Fruit fly (Drosophila melanogaster): ENCODE measurements around the gene CG17928.

The CG17928 gene

dm6 chr2L:16761891-16762290 is 29.5 kb upstream of the CG17928 start:
- TF ChIP-seq net (GFP tag; optimal IDR thresholded peaks at IDR 0.05) (no peak), svp (GFP tag) (peak; percentile 49), ss (GFP tag; optimal IDR thresholded peaks at IDR 0.05) (no peak), eg (GFP tag; IDR thresholded peaks at IDR 0.05) (0 out of 3 replicates have a peak, but pooled peaks have one; percentile 12), CG15336 (GFP tag; IDR thresholded peaks at IDR 0.05) (no peak)

- TF ChIP-seq Hr4 (GFP tag; optimal IDR thresholded peaks at IDR 0.05), result no peak
- no peak for TF ChIP-seq acj6 (GFP tag; optimal IDR thresholded peaks at IDR 0.05)
Observed at dm6 chr2L:16764480-16764879, 26.9 kb upstream of the CG17928 start.

- no peak for TF ChIP-seq CG6854 (GFP tag; optimal IDR thresholded peaks at IDR 0.05)
- no peak for TF ChIP-seq CG10669 (GFP tag; optimal IDR thresholded peaks at IDR 0.05)
Observed at dm6 chr2L:16766070-16766752, 25.2 kb upstream of the CG17928 start, which contains the start of gene Mhc. Mhc (plus strand) TSS chr2L:16766566.

dm6 chr2L:16787548-16787947 is 3.8 kb upstream of the CG17928 start:
- TF ChIP-seq Sox14 (GFP tag; optimal IDR thresholded peaks at IDR 0.05) (no peak), CG8119 (GFP tag; IDR thresholded peaks at IDR 0.05) (no peak), OdsH (GFP tag; optimal IDR thresholded peaks at IDR 0.05) (no peak), Smox (GFP tag; optimal IDR thresholded peaks at IDR 0.05) (no peak), Hr39 (GFP tag; optimal IDR thresholded peaks at IDR 0.05) (no peak), CG4318 (GFP tag; optimal IDR thresholded peaks at IDR 0.05) (no peak), Hr4 (GFP tag; optimal IDR thresholded peaks at IDR 0.05) (no peak), CG6163 (GFP tag; IDR thresholded peaks at IDR 0.05) (no peak), Met (GFP tag; optimal IDR thresholded peaks at IDR 0.05) (no peak), CG10631 (GFP tag; optimal IDR thresholded peaks at IDR 0.05) (no peak), Lpt (GFP tag; optimal IDR thresholded peaks at IDR 0.05) (no peak), CG11762 (GFP tag; optimal IDR thresholded peaks at IDR 0.05; ENCODE audit: insufficient read depth) (no peak), CG16779 (tag; optimal IDR thresholded peaks at IDR 0.05) (no peak), eg (GFP tag; IDR thresholded peaks at IDR 0.05) (no peak), fd59A (GFP tag; optimal IDR thresholded peaks at IDR 0.05) (no peak), fkh (GFP tag; optimal IDR thresholded peaks at IDR 0.05) (no peak)

DNA sequence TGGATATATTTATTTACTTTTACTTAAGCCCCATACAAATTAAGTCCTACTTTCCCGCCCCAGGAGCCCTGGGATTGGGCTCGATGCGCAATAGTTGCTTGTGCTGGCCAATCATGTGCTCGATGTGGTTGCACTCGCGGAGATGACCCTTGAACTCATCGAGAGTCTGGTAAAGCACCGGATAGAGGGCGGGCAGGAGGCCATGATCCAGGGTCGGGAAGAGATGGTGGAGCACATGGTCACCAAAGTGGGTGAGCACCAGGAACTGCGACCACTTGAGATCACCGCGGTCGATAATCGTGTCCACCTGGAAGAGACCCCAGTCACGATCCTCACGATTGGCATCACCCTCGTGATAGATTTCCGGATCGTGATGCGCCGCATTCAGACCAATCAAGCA is 2.5 kb upstream of the CG17928 start:
- TF ChIP-seq dac (GFP tag; optimal IDR thresholded peaks at IDR 0.05) (no peak), svp (GFP tag) (peak; percentile 53)

dm6 chr2L:16789880-16790279 is 1.5 kb upstream of the CG17928 start:
- TF ChIP-seq Hr4 (GFP tag; optimal IDR thresholded peaks at IDR 0.05) (no peak), pdm3 (GFP tag; optimal IDR thresholded peaks at IDR 0.05) (no peak), svp (GFP tag) (no peak)

DNA sequence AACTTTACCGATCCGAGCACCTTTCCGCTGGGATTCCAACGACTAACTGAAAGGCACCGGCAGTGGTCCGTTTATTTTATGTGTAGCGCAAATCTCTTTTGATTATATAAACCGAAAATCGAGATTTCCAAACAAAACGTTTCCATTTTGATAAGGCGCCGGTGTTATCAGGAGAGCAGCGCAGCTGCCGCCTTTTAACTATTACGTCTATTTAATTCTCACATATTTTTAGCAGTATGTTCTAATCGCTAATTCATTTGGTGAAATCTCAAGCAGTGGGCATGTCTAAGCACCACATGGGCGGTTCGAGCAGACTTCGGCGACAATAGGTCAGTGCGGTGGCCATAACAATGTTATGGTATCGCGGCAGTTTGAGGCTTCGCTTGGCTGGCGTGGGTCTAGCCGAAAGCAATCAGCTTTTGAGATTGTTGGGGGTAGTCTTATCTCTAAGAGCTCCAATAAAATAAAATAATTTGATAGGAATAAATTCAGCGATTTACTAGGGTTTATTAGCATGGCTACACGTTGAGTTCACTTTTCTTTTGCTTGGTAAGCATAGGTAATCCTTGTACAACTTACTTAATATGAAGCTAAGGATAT is 597 bp upstream of the CG17928 start, which contains the start of gene Cyt-b5-r:
Gene Cyt-b5-r (minus strand): TSS at position 51 of the 600 bp plus-strand sequence.
- TF ChIP-seq svp (GFP tag) (peak; percentile 89), vri (GFP tag; optimal IDR thresholded peaks at IDR 0.05) (peak; percentile 82), CG31627 (GFP tag; optimal IDR thresholded peaks at IDR 0.05) (no peak)
